Worm (Caenorhabditis elegans) whole organism, young adult: ENCODE measurements around the gene zig-13.

Experiments used
- B0019.2 ChIP-seq: fragments of 200-800 bp; sonication (Bioruptor generic); conservative IDR thresholded peaks from 2 replicates; pipeline ENCODE4 v1.3.6; 2022; ENCODE audit warnings: missing genetic modification reagents, missing genetic modification characterization, missing compliant biosample characterization
- B0261.1 ChIP-seq: sonication (generic microtip); optimal IDR thresholded peaks from 2 replicates; lab custom pipeline; 2016; ENCODE audit warnings: mild to moderate bottlenecking, missing genetic modification characterization, moderate library complexity, missing compliant biosample characterization
- B0336.3 ChIP-seq: fragments of 200-800 bp; sonication (Bioruptor generic); IDR thresholded peaks from 2 replicates; pipeline ENCODE4 v1.3.6; 2022; ENCODE audit warnings: missing genetic modification characterization, missing compliant biosample characterization
- C17E4.6 ChIP-seq: fragments of 200-800 bp; sonication (Bioruptor generic); IDR thresholded peaks from 2 replicates; pipeline ENCODE4 v1.3.6; 2022; ENCODE audit warnings: missing genetic modification reagents, missing genetic modification characterization, missing compliant biosample characterization
- D2030.7 ChIP-seq: fragments of 200-800 bp; sonication (Bioruptor generic); IDR thresholded peaks from 2 replicates; pipeline ENCODE4 v1.3.6; 2022; ENCODE audit warnings: missing genetic modification reagents, missing genetic modification characterization, missing compliant biosample characterization
- F10E7.11 ChIP-seq: sonication (generic microtip); optimal IDR thresholded peaks from 2 replicates; lab custom pipeline; 2017; ENCODE audit warnings: mild to moderate bottlenecking, missing genetic modification characterization, moderate library complexity, missing compliant biosample characterization
- F22D6.2 ChIP-seq: sonication (generic microtip); optimal IDR thresholded peaks from 2 replicates; lab custom pipeline; 2016; ENCODE audit warnings: mild to moderate bottlenecking, missing genetic modification characterization, missing compliant biosample characterization
- K11D2.4 ChIP-seq: fragments of 200-800 bp; sonication (Bioruptor generic); IDR thresholded peaks from 2 replicates; pipeline ENCODE4 v1.3.6; 2022; ENCODE audit warnings: missing genetic modification reagents, missing genetic modification characterization, missing compliant biosample characterization
- Y53G8AR.9 ChIP-seq: fragments of 200-800 bp; sonication (Bioruptor generic); conservative IDR thresholded peaks from 2 replicates; pipeline ENCODE4 v1.3.6; 2022; ENCODE audit warnings: missing genetic modification reagents, missing genetic modification characterization, missing compliant biosample characterization
- atf-7 ChIP-seq: sonication (generic microtip); optimal IDR thresholded peaks from 2 replicates; lab custom pipeline; 2017; ENCODE audit warnings: mild to moderate bottlenecking, missing genetic modification characterization, missing compliant biosample characterization
- attf-5 ChIP-seq: fragments of 200-800 bp; sonication (Bioruptor generic); optimal IDR thresholded peaks from 2 replicates; lab custom pipeline; 2018; ENCODE audit warnings: mild to moderate bottlenecking, missing genetic modification characterization, missing compliant biosample characterization
- cebp-2 ChIP-seq: fragments of 200-800 bp; sonication (Bioruptor generic); IDR thresholded peaks from 2 replicates; pipeline ENCODE4 v1.3.6; 2022; ENCODE audit warnings: missing genetic modification characterization, missing compliant biosample characterization
- die-1 ChIP-seq: sonication (generic microtip); optimal IDR thresholded peaks from 2 replicates; lab custom pipeline; 2016; ENCODE audit warnings: missing genotype, mild to moderate bottlenecking, missing genetic modification characterization, missing compliant biosample characterization
- egl-44 ChIP-seq: fragments of 200-800 bp; sonication (Bioruptor generic); IDR thresholded peaks from 2 replicates; pipeline ENCODE4 v1.3.6; 2022; ENCODE audit warnings: missing genetic modification reagents, missing genetic modification characterization, missing compliant biosample characterization
- egrh-3 ChIP-seq: fragments of 200-800 bp; sonication (Bioruptor generic); IDR thresholded peaks from 2 replicates; pipeline ENCODE4 v1.3.6; 2022; ENCODE audit warnings: missing genetic modification reagents, missing genetic modification characterization, missing compliant biosample characterization
- ekl-4 ChIP-seq: fragments of 200-800 bp; sonication (Bioruptor generic); IDR thresholded peaks from 2 replicates; pipeline ENCODE4 v1.3.6; 2022; ENCODE audit warnings: missing genetic modification reagents, missing genetic modification characterization, missing compliant biosample characterization
- ets-4 ChIP-seq: fragments of 200-800 bp; sonication (Bioruptor generic); optimal IDR thresholded peaks from 2 replicates; lab custom pipeline; 2018; ENCODE audit warnings: mild to moderate bottlenecking, missing genetic modification characterization, missing compliant biosample characterization
- fkh-3 ChIP-seq: sonication (generic microtip); optimal IDR thresholded peaks from 2 replicates; lab custom pipeline; 2016; ENCODE audit warnings: mild to moderate bottlenecking, missing genetic modification characterization, missing compliant biosample characterization
- hlh-12 ChIP-seq: sonication (generic microtip); optimal IDR thresholded peaks from 2 replicates; lab custom pipeline; 2016; ENCODE audit warnings: missing genetic modification characterization, missing compliant biosample characterization
- hlh-26 ChIP-seq: fragments of 200-800 bp; sonication (Bioruptor generic); conservative IDR thresholded peaks from 2 replicates; pipeline ENCODE4 v1.3.6; 2022; ENCODE audit warnings: missing genetic modification reagents, missing genetic modification characterization, missing compliant biosample characterization
- hmg-1.2 ChIP-seq: fragments of 200-800 bp; sonication (Bioruptor generic); IDR thresholded peaks from 2 replicates; pipeline ENCODE4 v1.3.6; 2022; ENCODE audit warnings: missing genetic modification reagents, missing genetic modification characterization, missing compliant biosample characterization
- lag-1 ChIP-seq: fragments of 200-800 bp; sonication (Bioruptor generic); IDR thresholded peaks from 2 replicates; pipeline ENCODE4 v1.3.6; 2022; ENCODE audit warnings: missing genetic modification reagents, missing genetic modification characterization, missing compliant biosample characterization
- let-526 ChIP-seq: fragments of 200-800 bp; sonication (Bioruptor generic); IDR thresholded peaks from 2 replicates; pipeline ENCODE4 v1.3.6; 2022; ENCODE audit warnings: missing genetic modification reagents, missing genetic modification characterization, missing compliant biosample characterization
- lin-26 ChIP-seq: fragments of 200-800 bp; sonication (Bioruptor generic); IDR thresholded peaks from 2 replicates; pipeline ENCODE4 v1.3.6; 2022; ENCODE audit warnings: missing genetic modification reagents, missing genetic modification characterization, missing compliant biosample characterization
- madf-3 ChIP-seq: fragments of 200-800 bp; sonication (Bioruptor generic); IDR thresholded peaks from 2 replicates; pipeline ENCODE4 v1.3.6; 2022; ENCODE audit warnings: missing genetic modification reagents, missing genetic modification characterization, missing compliant biosample characterization
- mel-28 ChIP-seq: sonication (generic microtip); optimal IDR thresholded peaks from 2 replicates; lab custom pipeline; 2016; ENCODE audit warnings: borderline replicate concordance, mild to moderate bottlenecking, missing genetic modification characterization, missing compliant biosample characterization
- nfya-2 ChIP-seq: fragments of 200-800 bp; sonication (Bioruptor generic); IDR thresholded peaks from 2 replicates; pipeline ENCODE4 v1.3.6; 2022; ENCODE audit warnings: missing genetic modification reagents, missing genetic modification characterization, missing compliant biosample characterization
- nhr-120 ChIP-seq: fragments of 200-800 bp; sonication (Bioruptor generic); IDR thresholded peaks from 2 replicates; pipeline ENCODE4 v1.3.6; 2022; ENCODE audit warnings: missing genetic modification characterization, missing compliant biosample characterization
- nhr-80 ChIP-seq: sonication (generic microtip); optimal IDR thresholded peaks from 2 replicates; lab custom pipeline; 2016; ENCODE audit warnings: missing genetic modification characterization, missing compliant biosample characterization
- rcor-1 ChIP-seq: fragments of 200-800 bp; sonication (Bioruptor generic); IDR thresholded peaks from 2 replicates; pipeline ENCODE4 v1.3.6; 2022; ENCODE audit warnings: missing genetic modification reagents, missing genetic modification characterization, missing compliant biosample characterization
- rec-8 ChIP-seq, 2 experiments: sonication (generic microtip); optimal IDR thresholded peaks; 2 replicates each; lab custom pipeline; 2016; ENCODE audit warnings: mild to moderate bottlenecking in 2 of 2, missing genetic modification characterization in 2 of 2, missing genetic modification reagents in 2 of 2, missing genotype in 2 of 2, missing biosample characterization in 1 of 2, missing compliant biosample characterization in 1 of 2, moderate library complexity in 1 of 2
- repo-1 ChIP-seq: sonication (generic microtip); optimal IDR thresholded peaks from 2 replicates; lab custom pipeline; 2017; ENCODE audit warnings: mild to moderate bottlenecking, missing genetic modification characterization, missing compliant biosample characterization
- sdz-38 ChIP-seq: sonication (generic microtip); optimal IDR thresholded peaks from 2 replicates; lab custom pipeline; 2016; ENCODE audit warnings: missing genotype, missing genetic modification characterization, missing compliant biosample characterization
- snpc-1.1 ChIP-seq: sonication (generic microtip); optimal IDR thresholded peaks from 2 replicates; lab custom pipeline; 2017; ENCODE audit warnings: missing genetic modification characterization, mild to moderate bottlenecking, missing compliant biosample characterization, antibody characterized with exemption, moderate library complexity, missing genotype, missing genetic modification reagents; ENCODE audit not compliant: insufficient read depth
- snpc-1.3 ChIP-seq: sonication (generic microtip); optimal IDR thresholded peaks from 2 replicates; lab custom pipeline; 2017; ENCODE audit warnings: missing genetic modification characterization, mild to moderate bottlenecking, missing compliant biosample characterization, antibody characterized with exemption, moderate library complexity, missing genotype, missing genetic modification reagents; ENCODE audit not compliant: insufficient read depth
- snpc-3.4 ChIP-seq: sonication (generic microtip); optimal IDR thresholded peaks from 2 replicates; lab custom pipeline; 2017; ENCODE audit warnings: missing genetic modification characterization, mild to moderate bottlenecking, missing compliant biosample characterization, antibody characterized with exemption, moderate library complexity, missing genotype, missing genetic modification reagents
- sptf-2 ChIP-seq: fragments of 200-800 bp; sonication (Bioruptor generic); optimal IDR thresholded peaks from 2 replicates; lab custom pipeline; 2018; ENCODE audit warnings: mild to moderate bottlenecking, missing genetic modification characterization, missing compliant biosample characterization
- tbp1 ChIP-seq: fragments of 200-800 bp; sonication (Bioruptor generic); optimal IDR thresholded peaks from 2 replicates; lab custom pipeline; 2018; ENCODE audit warnings: mild to moderate bottlenecking, missing genetic modification characterization, missing compliant biosample characterization
- unc-130 ChIP-seq: sonication (generic microtip); optimal IDR thresholded peaks from 2 replicates; lab custom pipeline; 2016; ENCODE audit warnings: missing genetic modification reagents, missing genetic modification characterization, missing compliant biosample characterization
- zfh-2 ChIP-seq: fragments of 200-800 bp; sonication (Bioruptor generic); conservative IDR thresholded peaks from 2 replicates; pipeline ENCODE4 v1.3.6; 2022; ENCODE audit warnings: missing genetic modification reagents, missing genetic modification characterization, missing compliant biosample characterization
- ztf-22 ChIP-seq: fragments of 200-800 bp; sonication (Bioruptor generic); optimal IDR thresholded peaks from 2 replicates; lab custom pipeline; 2018; ENCODE audit warnings: mild to moderate bottlenecking, missing genetic modification characterization, moderate library complexity, missing compliant biosample characterization
- ztf-25 ChIP-seq: fragments of 200-800 bp; sonication (Bioruptor generic); IDR thresholded peaks from 2 replicates; pipeline ENCODE4 v1.3.6; 2022; ENCODE audit warnings: missing genetic modification reagents, missing genetic modification characterization, missing compliant biosample characterization

The zig-13 gene

ce11 chrIII:159665-160064, 3.1 kb upstream of the zig-13 start:
- TF ChIP-seq ekl-4 (GFP tag; lab: Robert Waterston, UW) (peak; percentile 38; the same call in 1 of the 2 replicates), F10E7.11 (tag; lab: Kevin White, UChicago) (no peak), lag-1 (GFP tag; lab: Robert Waterston, UW) (no peak), hmg-1.2 (no peak), B0336.3 (no peak), fkh-3 (tag; lab: Kevin White, UChicago) (peak; percentile 19), zfh-2 (GFP tag; lab: Robert Waterston, UW) (peak; percentile 63; the same call in 1 of the 2 replicates), sdz-38 (tag; lab: Kevin White, UChicago) (no peak), madf-3 (GFP tag; lab: Robert Waterston, UW) (0 out of 2 replicates have a peak, but pooled peaks have one; percentile 0)

ce11 chrIII:159149-159548, 2.6 kb upstream of the zig-13 start:
- TF ChIP-seq F22D6.2 (tag; lab: Kevin White, UChicago) (no peak), egl-44 (GFP tag; lab: Robert Waterston, UW) (no peak), madf-3 (GFP tag; lab: Robert Waterston, UW) (0 out of 2 replicates have a peak, but pooled peaks have one; percentile 39)
- TF ChIP-seq, all 124 proteins: peak for 1

- peak; percentile 34; the same call in 1 of the 2 replicates for TF ChIP-seq egrh-3 (GFP tag; lab: Robert Waterston, UW)
- TF ChIP-seq nfya-2 (GFP tag; lab: Robert Waterston, UW): 0 out of 2 replicates have a peak, but pooled peaks have one; percentile 33
- TF ChIP-seq zfh-2 (GFP tag; lab: Robert Waterston, UW): peak; percentile 60; the same call in 1 of the 2 replicates
- TF ChIP-seq B0261.1: no peak
These were observed 1.4 kb upstream of the zig-13 start for ce11 chrIII:157980-158379.

ce11 chrIII:154168-154567, 2.4 kb downstream of the zig-13 start:
- TF ChIP-seq hlh-12 (tag; lab: Kevin White, UChicago) (no peak), hmg-1.2 (no peak), attf-5 (no peak), mel-28 (tag; lab: Kevin White, UChicago) (no peak), sptf-2 (no peak), ets-4 (GFP tag; lab: Kevin White, UChicago) (peak; percentile 19), snpc-1.3 (no peak), die-1 (tag; lab: Kevin White, UChicago) (no peak), unc-130 (GFP tag; lab: Kevin White, UChicago) (no peak), rcor-1 (GFP tag; lab: Robert Waterston, UW) (no peak), let-526 (GFP tag; lab: Robert Waterston, UW) (no peak), snpc-1.1 (tag; lab: Kevin White, UChicago) (no peak), zfh-2 (GFP tag; lab: Robert Waterston, UW) (no peak), ztf-25 (GFP tag; lab: Robert Waterston, UW) (no peak), rec-8 (tag; optimal IDR thresholded peaks at IDR 0.05; lab: Kevin White, UChicago) (no peak), B0019.2 (GFP tag; lab: Robert Waterston, UW) (no peak), ztf-22 (GFP tag; lab: Kevin White, UChicago) (peak; percentile 52), snpc-3.4 (no peak), K11D2.4 (no peak), tbp1 (peak; percentile 5), lin-26 (GFP tag; lab: Robert Waterston, UW) (no peak), B0261.1 (no peak), F22D6.2 (tag; lab: Kevin White, UChicago) (no peak), nhr-120 (GFP tag; lab: Robert Waterston, UW) (no peak), nhr-80 (tag; lab: Kevin White, UChicago) (peak; percentile 96), Y53G8AR.9 (GFP tag; lab: Robert Waterston, UW) (no peak), D2030.7 (GFP tag; lab: Robert Waterston, UW) (no peak), repo-1 (tag; lab: Kevin White, UChicago) (no peak), atf-7 (peak; percentile 40), C17E4.6 (GFP tag; lab: Robert Waterston, UW) (no peak), hlh-26 (GFP tag; lab: Robert Waterston, UW) (no peak), cebp-2 (GFP tag; lab: Robert Waterston, UW) (no peak)
